Worm (Caenorhabditis elegans): ENCODE results near the gene ZK418.7.

ce11 chrIII:7068520-7069113, 12.0 kb downstream of the ZK418.7 start, which contains the start of the genes ubc-18 and R01H2.8:
- TF ChIP-seq med-1 (GFP tag; optimal IDR thresholded peaks at IDR 0.05; ENCODE audit: insufficient read depth) (no peak), ztf-23 (GFP tag; IDR thresholded peaks at IDR 0.05) (no peak), klf-2 (GFP tag; conservative IDR thresholded peaks at IDR 0.05) (no peak), flt-1 (GFP tag; IDR thresholded peaks at IDR 0.05) (no peak), ztf-29 (GFP tag; IDR thresholded peaks at IDR 0.05) (no peak), tab-1 (GFP tag; IDR thresholded peaks at IDR 0.05) (no peak), ref-1 (GFP tag; conservative IDR thresholded peaks at IDR 0.05) (no peak), cog-1 (tag; optimal IDR thresholded peaks at IDR 0.05) (no peak)

All from whole organism, midembryonic.